Worm (Caenorhabditis elegans) whole organism, young adult: ENCODE results near the gene figl-1.

Experiments
- Y56A3A.18 ChIP-seq: fragments of 200-800 bp; sonication (Bioruptor generic); IDR thresholded peaks from 2 replicates; pipeline ENCODE4 v1.3.6; 2022; ENCODE audit warnings: missing genetic modification reagents, missing genetic modification characterization, missing compliant biosample characterization
- dox-1 ChIP-seq: fragments of 200-800 bp; sonication (Bioruptor generic); IDR thresholded peaks from 2 replicates; pipeline ENCODE4 v1.3.6; 2022; ENCODE audit warnings: missing genetic modification reagents, missing genetic modification characterization, missing compliant biosample characterization
- egl-18 ChIP-seq: fragments of 200-800 bp; sonication (Bioruptor generic); IDR thresholded peaks from 2 replicates; pipeline ENCODE4 v1.3.6; 2022; ENCODE audit warnings: missing genetic modification reagents, missing genetic modification characterization, missing compliant biosample characterization
- egl-44 ChIP-seq: fragments of 200-800 bp; sonication (Bioruptor generic); IDR thresholded peaks from 2 replicates; pipeline ENCODE4 v1.3.6; 2022; ENCODE audit warnings: missing genetic modification reagents, missing genetic modification characterization, missing compliant biosample characterization
- hlh-26 ChIP-seq: fragments of 200-800 bp; sonication (Bioruptor generic); conservative IDR thresholded peaks from 2 replicates; pipeline ENCODE4 v1.3.6; 2022; ENCODE audit warnings: missing genetic modification reagents, missing genetic modification characterization, missing compliant biosample characterization
- nfya-1 ChIP-seq: sonication (generic microtip); optimal IDR thresholded peaks from 2 replicates; lab custom pipeline; 2017; ENCODE audit warnings: antibody characterized with exemption, missing compliant biosample characterization, missing genetic modification characterization, borderline replicate concordance; ENCODE audit not compliant: insufficient read depth
- zfh-2 ChIP-seq: fragments of 200-800 bp; sonication (Bioruptor generic); conservative IDR thresholded peaks from 2 replicates; pipeline ENCODE4 v1.3.6; 2022; ENCODE audit warnings: missing genetic modification reagents, missing genetic modification characterization, missing compliant biosample characterization

- TF ChIP-seq nfya-1 (tag; lab: Kevin White, UChicago) (no peak), dox-1 (no peak), Y56A3A.18 (no peak), egl-44 (GFP tag; lab: Robert Waterston, UW) (no peak), hlh-26 (GFP tag; lab: Robert Waterston, UW) (no peak), egl-18 (GFP tag; lab: Robert Waterston, UW) (no peak), zfh-2 (GFP tag; lab: Robert Waterston, UW) (no peak)
These were observed 40.4 kb upstream of the figl-1 start, which contains the start of gene F13A2.10 for ce11 chrV:4386173-4386572.
